Worm (Caenorhabditis elegans): ENCODE data around the gene Y45F10B.9.

DNA sequence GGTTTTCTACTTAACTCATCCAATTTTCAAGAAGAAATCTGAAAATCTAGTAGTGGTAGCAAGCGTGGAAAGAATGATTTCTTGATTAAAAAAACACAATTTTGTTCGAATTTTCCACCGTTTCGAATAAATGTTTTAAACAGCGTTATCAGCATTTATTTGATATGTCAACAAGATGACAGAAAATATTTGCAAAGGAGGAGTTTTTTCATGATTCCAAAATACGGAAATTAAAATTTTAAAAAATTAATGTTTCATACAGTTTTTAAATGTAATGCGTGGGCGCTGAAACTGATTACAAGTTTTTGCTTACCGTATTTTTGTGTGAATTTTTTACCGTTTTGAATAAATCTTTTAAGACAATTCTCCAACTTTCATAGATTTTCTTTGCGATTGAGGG lies 34.9 kb upstream of the Y45F10B.9 start:
- TF ChIP-seq unc-62 (GFP tag; optimal IDR thresholded peaks at IDR 0.05) (no peak), elt-3 (tag; optimal IDR thresholded peaks at IDR 0.05) (no peak), lin-13 (tag; optimal IDR thresholded peaks at IDR 0.05) (no peak), nhr-76 (tag; optimal IDR thresholded peaks at IDR 0.05) (no peak), ceh-43 (GFP tag; optimal IDR thresholded peaks at IDR 0.05) (no peak), pha-4 (tag; optimal IDR thresholded peaks at IDR 0.05) (no peak), mab-5 (tag; optimal IDR thresholded peaks at IDR 0.05) (no peak), nhr-237 (tag; optimal IDR thresholded peaks at IDR 0.05) (no peak), mep-1 (tag; optimal IDR thresholded peaks at IDR 0.05) (no peak), elt-1 (tag; optimal IDR thresholded peaks at IDR 0.05; ENCODE audit: borderline replicate concordance, insufficient read depth) (no peak), nhr-12 (tag; optimal IDR thresholded peaks at IDR 0.05) (no peak), ces-1 (GFP tag; optimal IDR thresholded peaks at IDR 0.05) (no peak), snpc-4 (tag; optimal IDR thresholded peaks at IDR 0.05) (no peak), nhr-28 (tag; optimal IDR thresholded peaks at IDR 0.05) (no peak)

Data from whole organism, mixed stage, embryonic.